Fruit fly (Drosophila melanogaster) whole organism, embryonic: ENCODE data around the gene Cdc5.
A peak's percentile ranks its signal among the peaks of the same experiment; 100 is the strongest.

ENCODE experiments used
- CG10147 ChIP-seq: fragments of 200-800 bp; sonication (Bioruptor generic); optimal IDR thresholded peaks from 2 replicates; lab custom pipeline; 2019; ENCODE audit warnings: missing biosample characterization, mild to moderate bottlenecking, missing genetic modification characterization, moderate library complexity
- CG10267 ChIP-seq: fragments of 200-800 bp; sonication (Bioruptor generic); optimal IDR thresholded peaks from 2 replicates; lab custom pipeline; 2018; ENCODE audit warnings: missing biosample characterization, mild to moderate bottlenecking, missing genetic modification characterization, moderate library complexity
- CG10366 ChIP-seq: fragments of 200-800 bp; sonication (Bioruptor generic); IDR thresholded peaks from 2 replicates; pipeline ENCODE4 v1.3.6; 2022; ENCODE audit warnings: missing biosample characterization, missing genetic modification characterization
- CG10462 ChIP-seq: fragments of 200-800 bp; sonication (Bioruptor generic); optimal IDR thresholded peaks from 2 replicates; lab custom pipeline; 2016; ENCODE audit warnings: missing biosample characterization, missing genetic modification characterization
- CG13424 ChIP-seq: fragments of 200-800 bp; sonication (Bioruptor generic); optimal IDR thresholded peaks from 2 replicates; lab custom pipeline; 2019; ENCODE audit warnings: missing biosample characterization, mild to moderate bottlenecking, missing genetic modification characterization, moderate library complexity
- CG14710 ChIP-seq: fragments of 200-800 bp; sonication (Bioruptor generic); optimal IDR thresholded peaks from 3 replicates; lab custom pipeline; 2019; ENCODE audit warnings: missing biosample characterization, mild to moderate bottlenecking, missing genetic modification characterization, moderate library complexity
- CG14860 ChIP-seq: fragments of 200-800 bp; sonication (Bioruptor generic); IDR thresholded peaks from 3 replicates; pipeline ENCODE4 v1.3.6; 2022; ENCODE audit warnings: missing biosample characterization, missing genetic modification characterization; ENCODE audit not compliant: partially characterized antibody
- CG15514 ChIP-seq: fragments of 200-800 bp; sonication (Bioruptor generic); optimal IDR thresholded peaks from 3 replicates; lab custom pipeline; 2017; ENCODE audit warnings: missing biosample characterization, missing genetic modification characterization, mild to moderate bottlenecking, moderate library complexity, missing genetic modification reagents
- CG16813 ChIP-seq: fragments of 200-800 bp; sonication (Bioruptor generic); IDR thresholded peaks from 3 replicates; pipeline ENCODE4 v1.3.6; 2022; ENCODE audit warnings: missing biosample characterization, missing genetic modification characterization; ENCODE audit not compliant: partially characterized antibody
- CG2120 ChIP-seq: fragments of 200-800 bp; sonication (Bioruptor generic); optimal IDR thresholded peaks from 3 replicates; lab custom pipeline; 2016; ENCODE audit warnings: missing biosample characterization, missing genetic modification characterization
- CG2199 ChIP-seq: fragments of 200-800 bp; sonication (Bioruptor generic); IDR thresholded peaks from 3 replicates; pipeline ENCODE4 v1.3.6; 2022; ENCODE audit warnings: missing biosample characterization, missing genetic modification characterization
- CG2712 ChIP-seq: fragments of 200-800 bp; optimal IDR thresholded peaks from 3 replicates; lab custom pipeline; 2019; ENCODE audit warnings: missing biosample characterization, mild to moderate bottlenecking, missing genetic modification characterization, moderate library complexity
- CG34224 ChIP-seq: fragments of 200-800 bp; sonication (Bioruptor generic); IDR thresholded peaks from 3 replicates; pipeline ENCODE4 v1.3.6; 2022; ENCODE audit warnings: missing biosample characterization, missing genetic modification characterization; ENCODE audit not compliant: partially characterized antibody
- CG4360 ChIP-seq: fragments of 200-800 bp; sonication (Bioruptor generic); IDR thresholded peaks from 2 replicates; pipeline ENCODE4 v1.3.6; 2022; ENCODE audit warnings: missing biosample characterization, missing genetic modification characterization
- CG6175 ChIP-seq: fragments of 200-800 bp; sonication (Bioruptor generic); IDR thresholded peaks from 3 replicates; pipeline ENCODE4 v1.3.6; 2022; ENCODE audit warnings: missing biosample characterization, missing genetic modification characterization
- CG6254 ChIP-seq: fragments of 200-800 bp; sonication (Bioruptor generic); optimal IDR thresholded peaks from 3 replicates; lab custom pipeline; 2017; ENCODE audit warnings: mild to moderate bottlenecking, missing biosample characterization, missing genetic modification reagents, missing genetic modification characterization
- CG6791 ChIP-seq: fragments of 200-800 bp; sonication (Bioruptor generic); IDR thresholded peaks from 3 replicates; pipeline ENCODE4 v1.3.6; 2022; ENCODE audit warnings: missing biosample characterization, missing genetic modification characterization; ENCODE audit not compliant: partially characterized antibody
- CG8924 ChIP-seq: fragments of 200-800 bp; optimal IDR thresholded peaks from 3 replicates; lab custom pipeline; 2019; ENCODE audit warnings: missing biosample characterization, mild to moderate bottlenecking, missing genetic modification characterization, moderate library complexity
- CG9215 ChIP-seq: fragments of 200-800 bp; sonication (Bioruptor generic); IDR thresholded peaks from 2 replicates; pipeline ENCODE4 v1.3.6; 2022; ENCODE audit warnings: missing biosample characterization, missing genetic modification characterization
- D ChIP-seq, 2 experiments: fragments of 200-800 bp in 1 of 2; fragments of >200 bp in 1 of 2; sonication (Bioruptor generic) in 1 of 2; optimal IDR thresholded peaks; 2 replicates in 1 of 2; 3 replicates in 1 of 2; lab custom pipeline; 2017; ENCODE audit warnings: mild to moderate bottlenecking in 1 of 2, missing biosample characterization in 1 of 2, missing genetic modification characterization in 1 of 2, missing genetic modification reagents in 1 of 2
- E2f2 ChIP-seq: fragments of 200-800 bp; sonication (Bioruptor generic); IDR thresholded peaks from 2 replicates; pipeline ENCODE4 v1.3.6; 2022; ENCODE audit warnings: missing biosample characterization, missing genetic modification characterization
- Elba2 ChIP-seq: fragments of 200-800 bp; sonication (Bioruptor generic); optimal IDR thresholded peaks from 3 replicates; lab custom pipeline; 2016; ENCODE audit warnings: missing biosample characterization, missing genetic modification characterization
- HLHmδ ChIP-seq: fragments of 200-800 bp; sonication (Bioruptor generic); optimal IDR thresholded peaks from 2 replicates; lab custom pipeline; 2018; ENCODE audit warnings: missing biosample characterization, mild to moderate bottlenecking, missing genetic modification characterization, moderate library complexity
- MBD-R2 ChIP-seq: fragments of 200-800 bp; sonication (Bioruptor generic); IDR thresholded peaks from 2 replicates; pipeline ENCODE4 v1.3.6; 2022; ENCODE audit warnings: missing biosample characterization, missing genetic modification characterization
- Myb ChIP-seq: fragments of 200-800 bp; sonication (Bioruptor generic); optimal IDR thresholded peaks from 2 replicates; lab custom pipeline; 2016; ENCODE audit warnings: missing biosample characterization, missing genetic modification characterization
- Oli ChIP-seq: fragments of 200-800 bp; sonication (Bioruptor generic); optimal IDR thresholded peaks from 2 replicates; lab custom pipeline; 2018; ENCODE audit warnings: missing biosample characterization, mild to moderate bottlenecking, missing genetic modification characterization, moderate library complexity
- Tbp ChIP-seq: fragments of >200 bp; optimal IDR thresholded peaks from 2 replicates; lab custom pipeline; 2018; ENCODE audit warnings: missing biosample characterization, missing genetic modification characterization
- ac ChIP-seq: fragments of 200-800 bp; sonication (Bioruptor generic); optimal IDR thresholded peaks from 3 replicates; lab custom pipeline; 2017; ENCODE audit warnings: missing biosample characterization, mild to moderate bottlenecking, missing genetic modification characterization
- amos ChIP-seq: fragments of 200-800 bp; sonication (Bioruptor generic); IDR thresholded peaks from 2 replicates; pipeline ENCODE4 v1.3.6; 2022; ENCODE audit warnings: missing biosample characterization, missing genetic modification characterization; ENCODE audit not compliant: partially characterized antibody
- az2 ChIP-seq: fragments of 200-800 bp; sonication (Bioruptor generic); optimal IDR thresholded peaks from 3 replicates; lab custom pipeline; 2016; ENCODE audit warnings: missing biosample characterization, missing genetic modification characterization
- ems ChIP-seq: fragments of 200-800 bp; sonication (Bioruptor generic); optimal IDR thresholded peaks from 3 replicates; lab custom pipeline; 2016; ENCODE audit warnings: missing biosample characterization, missing genetic modification characterization
- ewg ChIP-seq: fragments of 200-800 bp; sonication (Bioruptor generic); optimal IDR thresholded peaks from 3 replicates; lab custom pipeline; 2017; ENCODE audit warnings: mild to moderate bottlenecking, missing biosample characterization, missing genetic modification reagents, missing genetic modification characterization
- eyg ChIP-seq: fragments of 200-800 bp; sonication (Bioruptor generic); optimal IDR thresholded peaks from 3 replicates; lab custom pipeline; 2016; ENCODE audit warnings: missing biosample characterization, missing genetic modification characterization
- gcm ChIP-seq: fragments of 200-800 bp; sonication (Bioruptor generic); optimal IDR thresholded peaks from 2 replicates; lab custom pipeline; 2019; ENCODE audit warnings: missing biosample characterization, mild to moderate bottlenecking, missing genetic modification characterization, moderate library complexity
- her ChIP-seq: fragments of 200-800 bp; sonication (Bioruptor generic); optimal IDR thresholded peaks from 2 replicates; lab custom pipeline; 2016; ENCODE audit warnings: missing biosample characterization, missing genetic modification characterization
- kni ChIP-seq: fragments of 200-800 bp; sonication (Bioruptor generic); optimal IDR thresholded peaks from 3 replicates; lab custom pipeline; 2017; ENCODE audit warnings: mild to moderate bottlenecking, missing biosample characterization, missing genetic modification reagents, missing genetic modification characterization
- nerfin-1 ChIP-seq: fragments of 200-800 bp; sonication (Bioruptor generic); optimal IDR thresholded peaks from 3 replicates; lab custom pipeline; 2019; ENCODE audit warnings: missing biosample characterization, mild to moderate bottlenecking, missing genetic modification characterization, moderate library complexity
- pros ChIP-seq: fragments of 200-800 bp; sonication (Bioruptor generic); optimal IDR thresholded peaks from 3 replicates; lab custom pipeline; 2019; ENCODE audit warnings: missing biosample characterization, mild to moderate bottlenecking, missing genetic modification characterization, moderate library complexity
- sens ChIP-seq: fragments of 200-800 bp; sonication (Bioruptor generic); peaks from one replicate; lab custom pipeline; 2016; ENCODE audit warnings: missing biosample characterization, missing genetic modification characterization
- sima ChIP-seq: fragments of 200-800 bp; sonication (Bioruptor generic); optimal IDR thresholded peaks from 2 replicates; lab custom pipeline; 2016; ENCODE audit warnings: missing biosample characterization, missing genetic modification characterization
- tll ChIP-seq, 2 experiments: fragments of 200-800 bp in 1 of 2; fragments of >200 bp in 1 of 2; sonication (Bioruptor generic) in 1 of 2; optimal IDR thresholded peaks; 2 replicates each; lab custom pipeline; 2017 to 2019; ENCODE audit warnings: missing biosample characterization in 2 of 2, missing genetic modification characterization in 2 of 2, mild to moderate bottlenecking in 1 of 2, moderate library complexity in 1 of 2
- twi ChIP-seq: fragments of 200-800 bp; optimal IDR thresholded peaks from 2 replicates; lab custom pipeline; 2019; ENCODE audit warnings: missing biosample characterization, mild to moderate bottlenecking, missing genetic modification characterization, moderate library complexity

Gene Cdc5

DNA sequence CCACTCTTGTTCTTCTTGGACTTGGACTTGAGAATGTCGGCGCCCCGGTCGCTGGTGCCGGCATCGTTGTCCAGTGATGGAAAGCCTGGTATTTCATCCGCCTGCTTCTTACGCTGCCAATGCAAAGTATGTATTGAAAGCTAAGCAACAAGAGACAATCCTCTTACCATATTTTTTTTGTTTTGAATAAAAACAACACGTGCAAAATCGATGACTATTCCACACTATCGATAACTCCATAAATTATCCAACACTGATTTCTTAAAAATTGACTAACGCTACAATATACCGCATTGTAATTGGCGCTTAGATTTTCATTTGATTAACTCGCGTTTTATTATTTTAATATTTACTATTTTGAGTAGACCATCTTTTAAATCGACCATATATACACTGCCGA is 36.7 kb downstream of the Cdc5 start, which contains the start of gene CG32344 (continued):
- TF ChIP-seq CG13424 (tag; lab: Kevin White, UChicago) (no peak), ems (GFP tag; lab: Kevin White, UChicago) (no peak), her (GFP tag; lab: Kevin White, UChicago) (peak; percentile 21), Oli (tag; lab: Kevin White, UChicago) (no peak), CG10267 (tag; lab: Kevin White, UChicago) (peak; percentile 96), sens (GFP tag; lab: Kevin White, UChicago) (peak; percentile 57), E2f2 (GFP tag; lab: Robert Waterston, UW) (peak; percentile 90), CG10366 (GFP tag; lab: Robert Waterston, UW) (no peak), CG15514 (GFP tag; lab: Kevin White, UChicago) (peak; percentile 17), CG14710 (peak; percentile 44)

DNA sequence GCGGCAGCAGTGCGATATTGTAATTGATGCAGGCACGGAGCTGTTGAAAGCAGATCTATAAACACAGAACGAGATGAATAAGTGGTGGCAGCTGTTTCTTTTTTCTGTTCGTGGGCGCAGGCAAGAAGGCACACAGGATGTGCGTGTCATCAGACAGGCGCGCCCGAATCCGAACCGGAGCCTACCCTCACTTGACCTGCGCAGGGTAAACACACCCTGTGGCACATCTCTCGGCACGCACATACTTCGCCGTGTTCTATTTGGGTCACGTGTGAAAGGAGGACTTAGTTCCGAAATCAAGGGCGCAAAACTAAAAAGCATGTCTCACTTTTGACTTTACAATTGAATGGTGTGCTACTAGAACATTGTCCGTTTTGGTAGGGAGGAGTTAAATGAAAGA is 39.7 kb downstream of the Cdc5 start:
- peak; percentile 66 for TF ChIP-seq HLHmδ (GFP tag; lab: Kevin White, UChicago)
- peak in 1 of 2 experiments; percentile 93 for TF ChIP-seq tll (GFP tag; optimal IDR thresholded peaks at IDR 0.05; lab: Kevin White, UChicago)
- no peak for TF ChIP-seq CG2712 (tag; lab: Kevin White, UChicago)
- TF ChIP-seq gcm (GFP tag; lab: Kevin White, UChicago): peak; percentile 13
- TF ChIP-seq CG6175 (GFP tag; lab: Robert Waterston, UW): no peak
- peak; percentile 32 for TF ChIP-seq kni (GFP tag; lab: Kevin White, UChicago)
- TF ChIP-seq MBD-R2: no peak
- peak; percentile 41 for TF ChIP-seq ac (GFP tag; lab: Kevin White, UChicago)
- peak; percentile 85 for TF ChIP-seq CG6254 (GFP tag; lab: Kevin White, UChicago)
- peak; percentile 46 for TF ChIP-seq ewg (GFP tag; lab: Kevin White, UChicago)
- 0 out of 3 replicates have a peak, but pooled peaks have one; percentile 30 for TF ChIP-seq CG2199 (GFP tag; lab: Robert Waterston, UW)
- TF ChIP-seq amos (GFP tag; lab: Robert Waterston, UW): peak; percentile 25; the same call in 1 of the 2 replicates
- peak; percentile 58 for TF ChIP-seq pros (GFP tag; lab: Kevin White, UChicago)
- no peak for TF ChIP-seq Tbp (GFP tag; lab: Kevin White, UChicago)
- peak; percentile 33 for TF ChIP-seq nerfin-1 (tag; lab: Kevin White, UChicago)
- TF ChIP-seq CG8924 (tag; lab: Kevin White, UChicago): no peak
- TF ChIP-seq twi: peak; percentile 58

DNA sequence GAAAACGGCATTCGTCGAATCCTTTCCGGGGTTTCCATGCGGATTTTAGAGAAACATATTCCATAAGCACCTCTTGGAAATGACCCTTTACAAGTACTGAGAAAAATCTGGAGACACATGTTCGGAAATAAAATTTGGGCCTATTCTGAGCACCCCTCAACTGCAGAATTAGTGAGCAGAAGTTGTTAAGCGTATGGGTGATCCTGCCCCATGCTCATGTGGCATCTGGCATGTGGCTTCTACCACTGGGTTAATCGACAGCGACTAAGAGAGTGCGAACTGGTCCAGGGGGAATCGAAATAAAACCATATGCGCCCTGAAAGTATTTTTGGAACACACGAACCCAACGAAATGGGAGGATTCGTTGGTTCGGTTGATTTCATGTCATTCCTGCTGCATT is 40.4 kb downstream of the Cdc5 start:
- TF ChIP-seq HLHmδ (GFP tag; lab: Kevin White, UChicago) (peak; percentile 30), twi (peak; percentile 98), CG34224 (GFP tag; lab: Robert Waterston, UW) (no peak), sens (GFP tag; lab: Kevin White, UChicago) (peak; percentile 74), CG16813 (GFP tag; lab: Robert Waterston, UW) (no peak), Elba2 (GFP tag; lab: Kevin White, UChicago) (no peak), CG6791 (GFP tag; lab: Robert Waterston, UW) (no peak)

DNA sequence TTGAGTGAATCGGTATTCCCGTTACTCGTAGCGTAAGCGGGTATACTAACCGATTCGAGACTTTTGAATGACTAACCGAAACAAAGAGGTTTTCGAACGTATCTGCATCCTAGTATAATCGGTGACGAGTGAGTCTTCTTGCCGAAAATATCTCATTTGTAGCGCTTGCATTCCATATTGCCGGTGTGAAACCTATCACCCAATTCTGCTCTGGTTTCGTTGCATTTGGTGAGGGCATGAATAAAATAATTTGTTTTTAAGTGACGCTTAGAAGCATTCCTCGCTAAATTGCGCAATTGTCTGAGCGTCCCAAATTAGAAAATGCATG is 41.2 kb downstream of the Cdc5 start:
- TF ChIP-seq az2 (GFP tag; lab: Kevin White, UChicago): no peak
- TF ChIP-seq eyg: no peak
- no peak for TF ChIP-seq CG2120 (GFP tag; lab: Kevin White, UChicago)
- peak; percentile 17 for TF ChIP-seq D (optimal IDR thresholded peaks at IDR 0.05; lab: Kevin White, UChicago)
- TF ChIP-seq D (GFP tag; optimal IDR thresholded peaks at IDR 0.05; lab: Kevin White, UChicago): no peak
- TF ChIP-seq CG10462: peak; percentile 60
- TF ChIP-seq CG4360 (GFP tag; lab: Robert Waterston, UW): no peak
- TF ChIP-seq CG10147 (GFP tag; lab: Kevin White, UChicago): no peak
- peak; percentile 65 for TF ChIP-seq Myb (GFP tag; lab: Kevin White, UChicago)
- TF ChIP-seq CG14860: no peak
- TF ChIP-seq CG9215 (GFP tag; lab: Robert Waterston, UW): no peak
- TF ChIP-seq E2f2 (GFP tag; lab: Robert Waterston, UW): no peak; the same call in none of the 2 replicates
- no peak for TF ChIP-seq twi
- peak; percentile 63 for TF ChIP-seq sens (GFP tag; lab: Kevin White, UChicago)
- TF ChIP-seq sima (GFP tag; lab: Kevin White, UChicago): no peak
